Fruit fly (Drosophila melanogaster) whole organism, embryonic: Measurements from ENCODE around the gene Tsf1.

Source experiments
- Abd-B ChIP-seq: fragments of 200-800 bp; sonication (Bioruptor generic); optimal IDR thresholded peaks from 2 replicates; lab custom pipeline; 2018; ENCODE audit warnings: missing biosample characterization, mild to moderate bottlenecking, missing genetic modification characterization, moderate library complexity
- Ada2b ChIP-seq: fragments of 200-800 bp; sonication (Bioruptor generic); IDR thresholded peaks from 2 replicates; pipeline ENCODE4 v1.3.6; 2022; ENCODE audit warnings: missing biosample characterization, missing genetic modification characterization
- Atf3 ChIP-seq: fragments of 200-800 bp; sonication (Bioruptor generic); optimal IDR thresholded peaks from 3 replicates; lab custom pipeline; 2016; ENCODE audit warnings: missing biosample characterization, missing genetic modification characterization
- Awh ChIP-seq: fragments of 200-800 bp; sonication (Bioruptor generic); IDR thresholded peaks from 2 replicates; pipeline ENCODE4, ENCODE4 v1.3.6; 2022; ENCODE audit warnings: missing biosample characterization, missing genetic modification characterization
- Bteb2 ChIP-seq: fragments of 200-800 bp; sonication (Bioruptor generic); optimal IDR thresholded peaks from 2 replicates; lab custom pipeline; 2016; ENCODE audit warnings: missing biosample characterization, missing genetic modification characterization
- CG1024 ChIP-seq: fragments of 200-800 bp; sonication (Bioruptor generic); IDR thresholded peaks from 2 replicates; pipeline ENCODE4 v1.3.6; 2022; ENCODE audit warnings: missing biosample characterization, missing genetic modification characterization
- CG12071 ChIP-seq: fragments of 200-800 bp; sonication (Bioruptor generic); optimal IDR thresholded peaks from 3 replicates; lab custom pipeline; 2018; ENCODE audit warnings: missing biosample characterization, mild to moderate bottlenecking, missing genetic modification characterization
- CG12769 ChIP-seq: fragments of 200-800 bp; sonication (Bioruptor generic); optimal IDR thresholded peaks from 2 replicates; lab custom pipeline; 2019; ENCODE audit warnings: missing biosample characterization, mild to moderate bottlenecking, missing genetic modification characterization, moderate library complexity
- CG15011 ChIP-seq: fragments of 200-800 bp; sonication (Bioruptor generic); optimal IDR thresholded peaks from 3 replicates; lab custom pipeline; 2018; ENCODE audit warnings: missing biosample characterization, mild to moderate bottlenecking, missing genetic modification characterization
- CG15073 ChIP-seq: fragments of 200-800 bp; sonication (Bioruptor generic); optimal IDR thresholded peaks from 2 replicates; lab custom pipeline; 2016; ENCODE audit warnings: missing biosample characterization, missing genetic modification characterization
- CG15601 ChIP-seq: fragments of 200-800 bp; sonication (Bioruptor generic); optimal IDR thresholded peaks from 3 replicates; lab custom pipeline; 2019; ENCODE audit warnings: missing biosample characterization, mild to moderate bottlenecking, missing genetic modification characterization, moderate library complexity
- CG15696 ChIP-seq: fragments of 200-800 bp; sonication (Bioruptor generic); optimal IDR thresholded peaks from 2 replicates; lab custom pipeline; 2019; ENCODE audit warnings: missing biosample characterization, mild to moderate bottlenecking, missing genetic modification characterization, moderate library complexity
- CG17328 ChIP-seq: fragments of 200-800 bp; sonication (Bioruptor generic); IDR thresholded peaks from 2 replicates; pipeline ENCODE4 v1.3.6; 2022; ENCODE audit warnings: missing biosample characterization, missing genetic modification characterization
- CG1792 ChIP-seq: fragments of 200-800 bp; sonication (Bioruptor generic); optimal IDR thresholded peaks from 2 replicates; lab custom pipeline; 2016; ENCODE audit warnings: missing biosample characterization, missing genetic modification characterization
- CG18599 ChIP-seq: fragments of 200-800 bp; sonication (Bioruptor generic); optimal IDR thresholded peaks from 3 replicates; lab custom pipeline; 2017; ENCODE audit warnings: missing biosample characterization, missing genetic modification characterization, mild to moderate bottlenecking, moderate library complexity, missing genetic modification reagents
- CG2116 ChIP-seq: fragments of 200-800 bp; sonication (Bioruptor generic); optimal IDR thresholded peaks from 3 replicates; lab custom pipeline; 2018; ENCODE audit warnings: missing biosample characterization, mild to moderate bottlenecking, missing genetic modification characterization
- CG2120 ChIP-seq: fragments of 200-800 bp; sonication (Bioruptor generic); optimal IDR thresholded peaks from 3 replicates; lab custom pipeline; 2016; ENCODE audit warnings: missing biosample characterization, missing genetic modification characterization
- CG32532 ChIP-seq: fragments of 200-800 bp; sonication (Bioruptor generic); IDR thresholded peaks from 2 replicates; pipeline ENCODE4 v1.3.6; 2022; ENCODE audit warnings: missing biosample characterization, missing genetic modification characterization
- CG32767 ChIP-seq: fragments of 200-800 bp; sonication (Bioruptor generic); IDR thresholded peaks from 2 replicates; pipeline ENCODE4 v1.3.6; 2022; ENCODE audit warnings: missing biosample characterization, missing genetic modification characterization
- CG32772 ChIP-seq: fragments of 200-800 bp; sonication (Bioruptor generic); IDR thresholded peaks from 2 replicates; pipeline ENCODE4 v1.3.6; 2022; ENCODE audit warnings: missing biosample characterization, missing genetic modification characterization
- CG34376 ChIP-seq: fragments of 200-800 bp; sonication (Bioruptor generic); optimal IDR thresholded peaks from 2 replicates; lab custom pipeline; 2018; ENCODE audit warnings: missing biosample characterization, mild to moderate bottlenecking, missing genetic modification characterization
- CG3847 ChIP-seq: fragments of 200-800 bp; sonication (Bioruptor generic); IDR thresholded peaks from 2 replicates; pipeline ENCODE4 v1.3.6; 2022; ENCODE audit warnings: missing biosample characterization, missing genetic modification characterization
- CG4617 ChIP-seq: fragments of 200-800 bp; sonication (Bioruptor generic); optimal IDR thresholded peaks from 3 replicates; lab custom pipeline; 2016; ENCODE audit warnings: missing biosample characterization, missing genetic modification characterization, borderline replicate concordance
- CG6813 ChIP-seq: fragments of 200-800 bp; sonication (Bioruptor generic); optimal IDR thresholded peaks from 2 replicates; lab custom pipeline; 2017; ENCODE audit warnings: missing biosample characterization, missing genetic modification characterization, mild to moderate bottlenecking, moderate library complexity, missing genetic modification reagents
- CG7357 ChIP-seq: fragments of 200-800 bp; sonication (Bioruptor generic); IDR thresholded peaks from 3 replicates; pipeline ENCODE4 v1.3.6; 2022; ENCODE audit warnings: missing biosample characterization, missing genetic modification characterization
- CG7987 ChIP-seq: fragments of 200-800 bp; sonication (Bioruptor generic); optimal IDR thresholded peaks from 2 replicates; lab custom pipeline; 2018; ENCODE audit warnings: missing biosample characterization, mild to moderate bottlenecking, missing genetic modification characterization, moderate library complexity
- CG8290 ChIP-seq, 3 experiments: fragments of 200-800 bp; sonication (Bioruptor generic); optimal IDR thresholded peaks; 2 replicates each; lab custom pipeline; 2016 to 2019; ENCODE audit warnings: missing biosample characterization in 3 of 3, missing genetic modification characterization in 3 of 3, mild to moderate bottlenecking in 2 of 3, moderate library complexity in 1 of 3
- D19B ChIP-seq: fragments of 200-800 bp; sonication (Bioruptor generic); optimal IDR thresholded peaks from 2 replicates; lab custom pipeline; 2017; ENCODE audit warnings: missing biosample characterization, mild to moderate bottlenecking, missing genetic modification characterization
- ERR ChIP-seq: fragments of 200-800 bp; sonication (Bioruptor generic); optimal IDR thresholded peaks from 2 replicates; lab custom pipeline; 2016; ENCODE audit warnings: missing biosample characterization, missing genetic modification characterization
- Hr51 ChIP-seq, 2 experiments: fragments of 200-800 bp; sonication (Bioruptor generic); optimal IDR thresholded peaks; 2 replicates in 1 of 2; 3 replicates in 1 of 2; lab custom pipeline; 2016 to 2018; ENCODE audit warnings: missing biosample characterization in 2 of 2, missing genetic modification characterization in 2 of 2, mild to moderate bottlenecking in 1 of 2, moderate library complexity in 1 of 2
- Hsf ChIP-seq: fragments of 200-800 bp; sonication (Bioruptor generic); optimal IDR thresholded peaks from 3 replicates; lab custom pipeline; 2016; ENCODE audit warnings: missing biosample characterization, missing genetic modification characterization
- Mad ChIP-seq: fragments of 200-800 bp; sonication (Bioruptor generic); optimal IDR thresholded peaks from 2 replicates; lab custom pipeline; 2016; ENCODE audit warnings: missing biosample characterization, missing genetic modification characterization
- Med ChIP-seq: fragments of 200-800 bp; sonication (Bioruptor generic); peaks from one replicate; lab custom pipeline; 2016; ENCODE audit warnings: missing biosample characterization, missing genetic modification characterization, mild to moderate bottlenecking, inconsistent platforms, moderate library complexity
- NC2β ChIP-seq: fragments of 200-800 bp; sonication (Bioruptor generic); optimal IDR thresholded peaks from 2 replicates; lab custom pipeline; 2016; ENCODE audit warnings: missing biosample characterization, missing genetic modification characterization
- NK7.1 ChIP-seq: fragments of 200-800 bp; sonication (Bioruptor generic); optimal IDR thresholded peaks from 3 replicates; lab custom pipeline; 2016; ENCODE audit warnings: missing biosample characterization, missing genetic modification characterization
- Oaz ChIP-seq: fragments of 200-800 bp; sonication (Bioruptor generic); IDR thresholded peaks from 2 replicates; pipeline ENCODE4 v1.3.6; 2022; ENCODE audit warnings: missing biosample characterization, missing genetic modification characterization
- Vsx1 ChIP-seq: fragments of 200-800 bp; sonication (Bioruptor generic); optimal IDR thresholded peaks from 2 replicates; lab custom pipeline; 2017; ENCODE audit warnings: missing biosample characterization, mild to moderate bottlenecking, missing genetic modification characterization, missing genetic modification reagents
- chn ChIP-seq: fragments of 200-800 bp; sonication (Bioruptor generic); optimal IDR thresholded peaks from 2 replicates; lab custom pipeline; 2016; ENCODE audit warnings: missing biosample characterization, missing genetic modification characterization
- dmrt99B ChIP-seq: fragments of 200-800 bp; sonication (Bioruptor generic); optimal IDR thresholded peaks from 2 replicates; lab custom pipeline; 2018; ENCODE audit warnings: missing biosample characterization, mild to moderate bottlenecking, missing genetic modification characterization, moderate library complexity
- en ChIP-seq: fragments of 200-800 bp; sonication (Bioruptor generic); optimal IDR thresholded peaks from 2 replicates; lab custom pipeline; 2016; ENCODE audit warnings: missing biosample characterization, missing genetic modification characterization
- esg ChIP-seq: fragments of 200-800 bp; sonication (Bioruptor generic); conservative IDR thresholded peaks from 2 replicates; pipeline ENCODE4 v1.3.6; 2022; ENCODE audit warnings: missing biosample characterization, missing genetic modification characterization
- gem ChIP-seq: fragments of 200-800 bp; sonication (Bioruptor generic); optimal IDR thresholded peaks from 2 replicates; lab custom pipeline; 2019; ENCODE audit warnings: missing biosample characterization, mild to moderate bottlenecking, missing genetic modification characterization, moderate library complexity
- gro ChIP-seq: fragments of 200-800 bp; sonication (Bioruptor generic); optimal IDR thresholded peaks from 2 replicates; lab custom pipeline; 2016; ENCODE audit warnings: missing biosample characterization, missing genetic modification characterization
- h ChIP-seq: fragments of >200 bp; optimal IDR thresholded peaks from 2 replicates; lab custom pipeline; 2017
- mam ChIP-seq: fragments of 200-800 bp; sonication (Bioruptor generic); optimal IDR thresholded peaks from 3 replicates; lab custom pipeline; 2016; ENCODE audit warnings: missing biosample characterization, missing genetic modification characterization
- pb ChIP-seq: fragments of 200-800 bp; sonication (Bioruptor generic); optimal IDR thresholded peaks from 3 replicates; lab custom pipeline; 2016; ENCODE audit warnings: missing biosample characterization, missing genetic modification characterization
- sd ChIP-seq: fragments of 200-800 bp; sonication (Bioruptor generic); optimal IDR thresholded peaks from 3 replicates; lab custom pipeline; 2018; ENCODE audit warnings: missing biosample characterization, mild to moderate bottlenecking, missing genetic modification characterization, moderate library complexity
- so ChIP-seq: fragments of 200-800 bp; sonication (Bioruptor generic); IDR thresholded peaks from 3 replicates; pipeline ENCODE4 v1.3.6; 2022; ENCODE audit warnings: missing biosample characterization, missing genetic modification characterization
- sug ChIP-seq: fragments of 200-800 bp; optimal IDR thresholded peaks from 2 replicates; lab custom pipeline; 2019; ENCODE audit warnings: missing biosample characterization, mild to moderate bottlenecking, missing genetic modification characterization, moderate library complexity
- tup ChIP-seq: fragments of 200-800 bp; sonication (Bioruptor generic); optimal IDR thresholded peaks from 2 replicates; lab custom pipeline; 2016; ENCODE audit warnings: missing biosample characterization, mild to moderate bottlenecking, missing genetic modification characterization, moderate library complexity
- wor ChIP-seq: fragments of 200-800 bp; sonication (Bioruptor generic); IDR thresholded peaks from 2 replicates; pipeline ENCODE4 v1.3.6; 2022; ENCODE audit warnings: missing biosample characterization, missing genetic modification characterization
- zf30C ChIP-seq: fragments of 200-800 bp; sonication (Bioruptor generic); optimal IDR thresholded peaks from 3 replicates; lab custom pipeline; 2018; ENCODE audit warnings: missing biosample characterization, mild to moderate bottlenecking, missing genetic modification characterization

Tsf1 gene

dm6 chrX:18407394-18407721 is 20.5 kb downstream of the Tsf1 start (continued):
- TF ChIP-seq Oaz (GFP tag; lab: Robert Waterston, UW) (no peak), gro (GFP tag; lab: Kevin White, UChicago) (no peak), Awh (GFP tag; lab: Robert Waterston, UW) (no peak), NK7.1 (GFP tag; lab: Kevin White, UChicago) (no peak), CG7987 (GFP tag; lab: Kevin White, UChicago) (no peak), so (GFP tag; lab: Robert Waterston, UW) (no peak), CG17328 (GFP tag; lab: Robert Waterston, UW) (peak; percentile 32; the same call in 1 of the 2 replicates), CG32532 (GFP tag; lab: Robert Waterston, UW) (peak; percentile 26; the same call in 1 of the 2 replicates), CG32767 (GFP tag; lab: Robert Waterston, UW) (no peak), Hr51 (GFP tag; optimal IDR thresholded peaks at IDR 0.05; lab: Kevin White, UChicago) (peak in 1 of 2 experiments; percentile 32), gem (tag; lab: Kevin White, UChicago) (peak; percentile 61), D19B (GFP tag; lab: Kevin White, UChicago) (no peak), sd (tag; lab: Kevin White, UChicago) (no peak), Ada2b (GFP tag; lab: Robert Waterston, UW) (0 out of 2 replicates have a peak, but pooled peaks have one; percentile 23), CG7357 (GFP tag; lab: Robert Waterston, UW) (no peak), Hsf (GFP tag; lab: Kevin White, UChicago) (no peak), Med (peak; percentile 41), Mad (no peak), CG15073 (GFP tag; lab: Kevin White, UChicago) (no peak), esg (GFP tag; lab: Robert Waterston, UW) (peak; percentile 16; the same call in 1 of the 2 replicates), Atf3 (GFP tag; lab: Kevin White, UChicago) (no peak), CG12769 (tag; lab: Kevin White, UChicago) (peak; percentile 6), CG1024 (GFP tag; lab: Robert Waterston, UW) (no peak), CG34376 (GFP tag; lab: Kevin White, UChicago) (no peak), ERR (GFP tag; lab: Kevin White, UChicago) (peak; percentile 16), wor (no peak), NC2β (GFP tag; lab: Kevin White, UChicago) (no peak), zf30C (GFP tag; lab: Kevin White, UChicago) (no peak), h (lab: Kevin White, UChicago) (no peak), CG15601 (tag; lab: Kevin White, UChicago) (no peak), dmrt99B (tag; lab: Kevin White, UChicago) (peak; percentile 26), CG15011 (no peak), pb (GFP tag; lab: Kevin White, UChicago) (no peak), CG15696 (tag; lab: Kevin White, UChicago) (no peak), CG6813 (GFP tag; lab: Kevin White, UChicago) (peak; percentile 33), CG32772 (GFP tag; lab: Robert Waterston, UW) (no peak), chn (GFP tag; lab: Kevin White, UChicago) (no peak), CG4617 (GFP tag; lab: Kevin White, UChicago) (no peak), en (GFP tag; lab: Kevin White, UChicago) (no peak), Vsx1 (no peak), CG18599 (GFP tag; lab: Kevin White, UChicago) (peak; percentile 53), CG12071 (GFP tag; lab: Kevin White, UChicago) (no peak), mam (GFP tag; lab: Kevin White, UChicago) (peak; percentile 12), CG2120 (GFP tag; lab: Kevin White, UChicago) (peak; percentile 63), CG1792 (peak; percentile 6), Abd-B (GFP tag; lab: Kevin White, UChicago) (no peak), Bteb2 (GFP tag; lab: Kevin White, UChicago) (peak; percentile 34), CG3847 (GFP tag; lab: Robert Waterston, UW) (peak; percentile 12; the same call in 1 of the 2 replicates), tup (GFP tag; lab: Kevin White, UChicago) (no peak), sug (tag; lab: Kevin White, UChicago) (no peak), CG8290 (GFP tag; optimal IDR thresholded peaks at IDR 0.05; lab: Kevin White, UChicago) (no peak), CG8290 (tag; optimal IDR thresholded peaks at IDR 0.05; lab: Kevin White, UChicago) (peak in 1 of 2 experiments; percentile 3), CG2116 (peak; percentile 4)
